Worm (Caenorhabditis elegans) whole organism, L3 larva: ENCODE data around the gene Y51H4A.22.
A peak's percentile ranks its signal among the peaks of the same experiment; 100 is the strongest.
"Not testable (repeated sequence)": the region's sequence is repeated elsewhere in the genome, so short reads cannot be mapped to it uniquely, and the experiment has no call there.

ENCODE experiments used
- R02D3.7 ChIP-seq: fragments of 150-350 bp; optimal IDR thresholded peaks from 2 replicates; lab custom pipeline; 2014; ENCODE audit warnings: missing biosample characterization, missing genetic modification characterization
- ZK546.5 ChIP-seq: sonication (generic microtip); optimal IDR thresholded peaks from 2 replicates; lab custom pipeline; 2017; ENCODE audit warnings: missing biosample characterization, missing genetic modification characterization
- ceh-16 ChIP-seq: sonication (generic microtip); optimal IDR thresholded peaks from 2 replicates; lab custom pipeline; 2017; ENCODE audit warnings: missing biosample characterization, missing genetic modification characterization
- ceh-28 ChIP-seq: fragments of 150-350 bp; optimal IDR thresholded peaks from 2 replicates; lab custom pipeline; 2014; ENCODE audit warnings: missing biosample characterization, missing genetic modification reagents, missing genetic modification characterization
- ceh-82 ChIP-seq: fragments of 150-350 bp; optimal IDR thresholded peaks from 2 replicates; lab custom pipeline; 2014; ENCODE audit warnings: missing biosample characterization, missing genetic modification characterization
- ceh-9 ChIP-seq: sonication (generic microtip); optimal IDR thresholded peaks from 2 replicates; lab custom pipeline; 2018; ENCODE audit warnings: missing biosample characterization, missing genetic modification characterization
- daf-12 ChIP-seq: fragments of 150-350 bp; optimal IDR thresholded peaks from 2 replicates; lab custom pipeline; 2014; ENCODE audit warnings: missing biosample characterization, missing genetic modification reagents, missing genetic modification characterization
- egl-5 ChIP-seq: fragments of 150-350 bp; optimal IDR thresholded peaks from 2 replicates; lab custom pipeline; 2017; ENCODE audit warnings: missing biosample characterization, missing genetic modification reagents, missing genetic modification characterization, inconsistent platforms
- elt-1 ChIP-seq: fragments of 150-350 bp; optimal IDR thresholded peaks from 2 replicates; lab custom pipeline; 2014; ENCODE audit warnings: missing biosample characterization, missing genetic modification characterization
- elt-2 ChIP-seq: sonication (generic microtip); optimal IDR thresholded peaks from 2 replicates; lab custom pipeline; 2016; ENCODE audit warnings: missing genetic modification reagents, mild to moderate bottlenecking, missing genetic modification characterization, missing compliant biosample characterization
- elt-3 ChIP-seq, 3 experiments: fragments of 150-350 bp in 1 of 3; sonication (generic microtip) in 2 of 3; optimal IDR thresholded peaks; 2 replicates in 2 of 3; 4 replicates in 1 of 3; lab custom pipeline; 2014 to 2017; ENCODE audit warnings: missing biosample characterization in 3 of 3, missing genetic modification characterization in 3 of 3
- eor-1 ChIP-seq, 2 experiments: fragments of 150-350 bp; optimal IDR thresholded peaks; 2 replicates each; lab custom pipeline; 2014 to 2018; ENCODE audit warnings: missing biosample characterization in 2 of 2, missing genetic modification characterization in 2 of 2
- fkh-2 ChIP-seq: fragments of 150-350 bp; optimal IDR thresholded peaks from 2 replicates; lab custom pipeline; 2014; ENCODE audit warnings: missing biosample characterization, missing genetic modification reagents, missing genetic modification characterization
- fos-1 ChIP-seq: fragments of 150-350 bp; optimal IDR thresholded peaks from 2 replicates; lab custom pipeline; 2014; ENCODE audit warnings: missing biosample characterization, missing genetic modification characterization
- hmg-11 ChIP-seq: sonication (generic microtip); optimal IDR thresholded peaks from 2 replicates; lab custom pipeline; 2016; ENCODE audit warnings: missing genetic modification characterization, missing compliant biosample characterization
- jun-1 ChIP-seq: fragments of 150-350 bp; optimal IDR thresholded peaks from 2 replicates; lab custom pipeline; 2014; ENCODE audit warnings: missing biosample characterization, missing genetic modification reagents, missing genetic modification characterization
- lin-39 ChIP-seq: fragments of 150-350 bp; optimal IDR thresholded peaks from 2 replicates; lab custom pipeline; 2018; ENCODE audit warnings: missing biosample characterization, missing genetic modification reagents, missing genetic modification characterization
- lsy-12 ChIP-seq: sonication (generic microtip); optimal IDR thresholded peaks from 2 replicates; lab custom pipeline; 2016; ENCODE audit warnings: mild to moderate bottlenecking, missing genetic modification characterization, missing compliant biosample characterization
- mdl-1 ChIP-seq: fragments of 150-350 bp; optimal IDR thresholded peaks from 2 replicates; lab custom pipeline; 2014; ENCODE audit warnings: missing biosample characterization, missing genetic modification characterization
- mml-1 ChIP-seq: fragments of 150-350 bp; sonication (generic microtip); optimal IDR thresholded peaks from 3 replicates; lab custom pipeline; 2014; ENCODE audit warnings: missing biosample characterization, missing genetic modification characterization
- nhr-11 ChIP-seq: fragments of 150-350 bp; optimal IDR thresholded peaks from 2 replicates; lab custom pipeline; 2014; ENCODE audit warnings: missing biosample characterization, missing genetic modification characterization
- nhr-12 ChIP-seq: fragments of 150-350 bp; optimal IDR thresholded peaks from 2 replicates; lab custom pipeline; 2014; ENCODE audit warnings: missing biosample characterization, missing genetic modification characterization
- nhr-23 ChIP-seq: fragments of 150-350 bp; optimal IDR thresholded peaks from 2 replicates; lab custom pipeline; 2014; ENCODE audit warnings: missing biosample characterization, missing genetic modification reagents, missing genetic modification characterization
- nhr-25 ChIP-seq: sonication (generic microtip); optimal IDR thresholded peaks from 2 replicates; lab custom pipeline; 2017; ENCODE audit warnings: missing biosample characterization, missing genetic modification characterization
- nhr-28 ChIP-seq: fragments of 150-350 bp; optimal IDR thresholded peaks from 2 replicates; lab custom pipeline; 2014; ENCODE audit warnings: missing biosample characterization, missing genetic modification characterization
- nhr-43 ChIP-seq: sonication (generic microtip); optimal IDR thresholded peaks from 2 replicates; lab custom pipeline; 2016; ENCODE audit warnings: mild to moderate bottlenecking, missing genetic modification characterization, missing compliant biosample characterization; ENCODE audit not compliant: poor library complexity, severe bottlenecking
- nhr-67 ChIP-seq: fragments of 150-350 bp; optimal IDR thresholded peaks from 2 replicates; lab custom pipeline; 2014; ENCODE audit warnings: missing biosample characterization, missing genetic modification characterization
- nhr-77 ChIP-seq: fragments of 150-350 bp; optimal IDR thresholded peaks from 2 replicates; lab custom pipeline; 2014; ENCODE audit warnings: missing biosample characterization, missing genetic modification characterization
- pha-4 ChIP-seq: fragments of 150-350 bp; optimal IDR thresholded peaks from 2 replicates; lab custom pipeline; 2014; ENCODE audit warnings: missing biosample characterization, missing genetic modification reagents, missing genetic modification characterization
- pqm-1 ChIP-seq: fragments of 150-350 bp; optimal IDR thresholded peaks from 2 replicates; lab custom pipeline; 2017; ENCODE audit warnings: missing biosample characterization, missing genetic modification characterization, inconsistent platforms
- sea-2 ChIP-seq: fragments of 150-350 bp; sonication (generic microtip); optimal IDR thresholded peaks from 4 replicates; lab custom pipeline; 2014; ENCODE audit warnings: missing biosample characterization, missing genetic modification reagents, missing genetic modification characterization
- snpc-4 ChIP-seq: fragments of 150-350 bp; optimal IDR thresholded peaks from 2 replicates; lab custom pipeline; 2014; ENCODE audit warnings: missing biosample characterization, missing genetic modification characterization
- unc-39 ChIP-seq: sonication (generic microtip); optimal IDR thresholded peaks from 4 replicates; lab custom pipeline; 2017; ENCODE audit warnings: missing biosample characterization, missing genetic modification characterization
- ztf-4 ChIP-seq: fragments of 150-350 bp; optimal IDR thresholded peaks from 2 replicates; lab custom pipeline; 2014; ENCODE audit warnings: missing biosample characterization, missing genetic modification characterization

The Y51H4A.22 gene

DNA sequence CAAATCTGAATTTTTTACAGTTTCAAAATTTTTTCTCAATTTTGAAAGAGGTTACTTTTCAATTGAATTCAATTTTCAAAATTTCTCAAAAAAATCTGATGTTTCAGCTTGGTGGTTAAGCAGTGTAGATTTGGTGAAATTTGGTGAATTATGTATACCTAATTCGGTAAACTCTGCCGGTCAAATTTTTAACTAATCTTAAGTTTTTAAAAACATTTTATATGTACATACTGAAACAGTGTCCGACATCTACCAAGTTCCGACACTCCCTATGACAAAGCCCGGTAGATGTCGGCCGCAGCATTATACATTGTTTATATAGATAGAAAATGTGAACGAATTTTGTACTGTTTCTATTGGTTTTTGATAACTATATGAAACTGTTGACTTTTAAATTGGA, 13.6 kb upstream of the Y51H4A.22 start:
- TF ChIP-seq ceh-28 (tag; lab: Kevin White, UChicago) (no peak), hmg-11 (tag; lab: Kevin White, UChicago) (no peak), egl-5 (tag; lab: Kevin White, UChicago) (no peak), mml-1 (no peak), mdl-1 (no peak), elt-3 (tag; optimal IDR thresholded peaks at IDR 0.05; lab: Kevin White, UChicago) (no peak), nhr-23 (tag; lab: Kevin White, UChicago) (no peak), fkh-2 (tag; lab: Kevin White, UChicago) (no peak)

DNA sequence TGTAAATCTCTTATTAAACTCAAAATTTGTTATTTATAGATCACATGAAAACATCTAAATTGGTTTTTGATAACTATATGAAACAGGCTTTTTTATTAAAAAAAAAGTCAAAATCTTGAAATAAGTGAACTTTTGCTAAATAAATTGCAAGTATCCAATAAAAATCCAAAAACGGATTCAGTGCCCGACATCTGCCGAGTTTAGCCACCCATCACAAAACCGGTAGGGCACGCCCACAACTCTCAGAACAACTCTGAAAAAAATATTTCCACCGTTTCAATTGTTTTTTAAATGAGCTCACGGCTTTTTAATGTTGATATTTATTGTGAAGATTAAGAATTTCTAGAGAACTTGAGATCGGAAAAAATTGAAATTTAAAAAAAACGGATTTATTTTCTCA, 10.8 kb upstream of the Y51H4A.22 start:
- no peak for TF ChIP-seq fos-1 (tag; lab: Kevin White, UChicago)
- TF ChIP-seq nhr-25 (tag; lab: Kevin White, UChicago) = no peak
- no peak for TF ChIP-seq egl-5 (tag; lab: Kevin White, UChicago)
- TF ChIP-seq ztf-4 (tag; lab: Kevin White, UChicago) = no peak
- TF ChIP-seq ZK546.5 (tag; lab: Kevin White, UChicago) = no peak
- no peak for TF ChIP-seq pqm-1
- no peak for TF ChIP-seq jun-1 (tag; lab: Kevin White, UChicago)

DNA sequence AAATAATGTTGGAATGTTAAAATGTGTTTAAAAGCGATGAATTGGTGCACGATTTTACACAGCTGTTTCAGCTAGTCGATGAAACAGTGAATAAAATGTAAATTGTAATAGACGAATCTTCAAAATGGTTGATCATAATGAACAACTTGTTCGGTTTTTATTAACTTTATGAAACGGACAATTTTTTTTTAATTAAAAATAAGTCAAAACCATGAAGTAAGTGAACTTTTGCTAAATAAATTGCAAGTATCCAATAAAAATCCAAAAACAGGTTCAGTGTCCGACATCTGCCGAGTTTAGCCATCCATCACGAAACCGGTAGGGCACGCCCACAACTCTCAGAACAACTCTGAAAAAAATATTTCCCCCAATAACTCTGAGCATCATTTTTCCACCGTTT, 10.2 kb upstream of the Y51H4A.22 start:
- TF ChIP-seq ceh-16 (tag; lab: Kevin White, UChicago) = no peak
- TF ChIP-seq nhr-12 (tag; lab: Kevin White, UChicago) = no peak
- no peak for TF ChIP-seq ceh-28 (tag; lab: Kevin White, UChicago)
- TF ChIP-seq nhr-67 (tag; lab: Kevin White, UChicago) = no peak
- TF ChIP-seq hmg-11 (tag; lab: Kevin White, UChicago) = no peak
- no peak for TF ChIP-seq nhr-43 (tag; lab: Kevin White, UChicago)
- no peak for TF ChIP-seq R02D3.7 (tag; lab: Kevin White, UChicago)
- no peak for TF ChIP-seq nhr-77 (tag; lab: Kevin White, UChicago)

DNA sequence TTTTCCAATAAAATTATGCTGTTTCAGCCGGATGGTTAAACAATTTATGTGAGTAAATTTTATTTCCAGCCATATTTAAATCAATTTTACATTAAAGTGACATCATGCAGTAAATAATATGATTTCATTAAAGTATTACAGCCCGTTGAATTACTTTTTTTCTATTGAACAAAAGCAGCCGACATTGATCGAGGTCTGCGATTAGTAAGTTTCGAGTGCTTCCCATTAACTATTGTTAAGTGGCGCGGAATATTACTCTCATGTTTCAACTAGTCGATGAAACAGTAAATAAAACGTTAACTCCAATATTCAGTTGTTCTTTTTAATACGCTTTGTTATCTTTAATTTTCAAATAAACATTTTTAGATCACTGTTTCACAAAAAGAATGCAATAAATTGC, 1.9 kb upstream of the Y51H4A.22 start:
- TF ChIP-seq lsy-12 (no peak), ceh-82 (no peak), snpc-4 (tag; lab: Kevin White, UChicago) (no peak), ceh-9 (tag; lab: Kevin White, UChicago) (no peak), nhr-25 (tag; lab: Kevin White, UChicago) (no peak)

DNA sequence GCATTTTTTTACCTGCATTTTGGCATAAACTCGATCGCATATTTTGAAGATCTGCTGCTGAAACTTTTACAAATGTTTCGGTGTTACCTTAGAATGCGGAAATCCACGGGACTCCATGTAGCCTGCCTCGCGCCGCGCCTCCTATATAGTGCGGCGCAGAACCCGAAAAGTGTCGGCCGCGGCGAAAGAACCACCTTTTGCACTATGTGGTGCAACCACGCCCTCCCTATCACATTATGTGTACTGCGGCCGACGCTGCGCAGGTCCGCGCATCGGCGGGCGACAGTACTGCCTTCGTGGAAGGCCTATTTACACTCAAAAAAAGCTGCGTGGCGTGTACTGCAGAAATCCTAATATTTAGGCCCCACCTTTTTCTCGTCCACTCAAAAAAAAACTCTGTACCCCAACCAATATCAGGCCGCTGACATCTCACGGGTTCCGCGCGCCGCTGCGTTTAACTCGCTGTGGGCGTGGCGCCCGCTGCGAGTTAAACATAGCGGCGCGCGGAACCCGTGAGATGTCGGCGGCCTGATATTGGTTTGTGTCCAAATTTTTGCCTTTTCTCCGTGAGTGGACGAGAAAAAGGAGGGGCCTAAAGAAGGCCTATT, 1.6 kb downstream of the Y51H4A.22 start:
- TF ChIP-seq lsy-12 (no peak), nhr-11 (no peak), nhr-28 (no peak), lin-39 (no peak)

DNA sequence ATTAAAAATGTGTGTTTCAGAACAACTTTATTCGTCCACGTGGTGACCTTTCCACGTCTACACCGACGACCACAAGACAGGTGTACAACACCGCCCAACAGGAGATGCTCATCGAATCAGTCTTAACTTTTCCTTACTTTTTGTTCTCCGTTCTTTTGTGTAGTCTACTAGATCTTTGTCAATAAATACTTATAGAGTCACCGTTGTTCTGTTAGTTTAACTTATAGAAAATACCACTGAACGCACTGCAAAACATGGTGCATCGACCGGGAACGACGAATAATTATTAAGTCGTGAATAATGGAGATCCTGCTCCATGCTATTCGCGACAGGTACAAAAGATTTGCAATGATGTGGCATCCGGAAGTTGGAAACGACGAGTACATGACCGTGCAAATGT, 2.1 kb downstream of the Y51H4A.22 start, which contains the start of gene Y51H4A.23:
Gene Y51H4A.23, plus strand, starts transcription at position 301 of the 400 bp plus-strand sequence.
- TF ChIP-seq unc-39; nhr-12 (tag; lab: Kevin White, UChicago); pqm-1: not testable (repeated sequence)

DNA sequence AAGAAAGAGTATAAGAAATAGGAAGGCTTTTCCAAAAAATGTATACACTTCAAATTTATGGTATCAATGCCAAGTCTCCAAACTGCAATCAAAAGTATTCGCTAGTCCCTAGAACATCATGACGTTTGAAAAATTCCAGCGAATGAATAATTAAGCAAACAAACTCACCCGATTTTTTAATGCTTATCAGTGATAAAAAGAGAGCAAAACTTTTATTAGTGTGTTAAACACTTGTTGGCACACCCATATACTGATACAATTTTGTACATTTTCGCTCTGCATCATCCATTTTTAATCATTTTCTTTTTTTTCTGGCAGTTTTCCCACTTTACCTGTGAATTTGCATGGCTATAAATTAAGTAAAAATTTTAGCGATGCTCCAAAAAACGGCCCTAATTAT, 15.4 kb downstream of the Y51H4A.22 start, which contains the start of gene Y51H4A.25:
Gene Y51H4A.25, plus strand, starts transcription at position 373 of the 400 bp plus-strand sequence.
- no peak for TF ChIP-seq fkh-2 (tag; lab: Kevin White, UChicago)
- no peak for TF ChIP-seq elt-1 (tag; lab: Kevin White, UChicago)
- peak; percentile 18 for TF ChIP-seq pha-4
- no peak for TF ChIP-seq nhr-67 (tag; lab: Kevin White, UChicago)
- no peak for TF ChIP-seq eor-1 (tag; optimal IDR thresholded peaks at IDR 0.05; lab: Kevin White, UChicago)
- no peak for TF ChIP-seq egl-5 (tag; lab: Kevin White, UChicago)
- TF ChIP-seq sea-2 (GFP tag; lab: Kevin White, UChicago) = no peak
- no peak for TF ChIP-seq snpc-4 (tag; lab: Kevin White, UChicago)
- TF ChIP-seq ceh-9 (tag; lab: Kevin White, UChicago) = no peak
- TF ChIP-seq daf-12 (tag; lab: Kevin White, UChicago) = no peak
- peak; percentile 63 for TF ChIP-seq pqm-1
- TF ChIP-seq elt-2 (tag; lab: Kevin White, UChicago) = peak; percentile 60
- TF ChIP-seq ceh-82 = no peak
